Worm (Caenorhabditis elegans) whole organism, late embryonic: ENCODE data around the gene col-153.

Source experiments
- C08G9.2 ChIP-seq: sonication (generic microtip); optimal IDR thresholded peaks from 2 replicates; lab custom pipeline; 2016; ENCODE audit warnings: mild to moderate bottlenecking, missing genetic modification characterization, moderate library complexity, missing compliant biosample characterization
- C38D4.7 ChIP-seq: fragments of 200-800 bp; sonication (Bioruptor generic); optimal IDR thresholded peaks from 2 replicates; lab custom pipeline; 2018; ENCODE audit warnings: mild to moderate bottlenecking, missing genetic modification characterization, moderate library complexity, missing compliant biosample characterization
- F13H6.1 ChIP-seq: sonication (generic microtip); optimal IDR thresholded peaks from 2 replicates; lab custom pipeline; 2016; ENCODE audit warnings: missing genetic modification characterization, missing compliant biosample characterization
- K02D7.2 ChIP-seq: sonication (generic microtip); optimal IDR thresholded peaks from 2 replicates; lab custom pipeline; 2017; ENCODE audit warnings: mild to moderate bottlenecking, missing genetic modification characterization, missing compliant biosample characterization
- K09A11.1 ChIP-seq: sonication (generic microtip); optimal IDR thresholded peaks from 2 replicates; lab custom pipeline; 2017; ENCODE audit warnings: antibody characterized with exemption, mild to moderate bottlenecking, missing genetic modification characterization, missing compliant biosample characterization; ENCODE audit not compliant: insufficient read depth
- Y22D7AL.16 ChIP-seq: sonication (generic microtip); optimal IDR thresholded peaks from 2 replicates; lab custom pipeline; 2016; ENCODE audit warnings: missing genetic modification characterization, missing compliant biosample characterization
- ama-1 ChIP-seq: fragments of 150-350 bp; optimal IDR thresholded peaks from 2 replicates; lab custom pipeline; 2014
- ceh-19 ChIP-seq: fragments of 200-800 bp; sonication (Bioruptor generic); optimal IDR thresholded peaks from 2 replicates; lab custom pipeline; 2018; ENCODE audit warnings: mild to moderate bottlenecking, missing genetic modification characterization, missing compliant biosample characterization
- ceh-22 ChIP-seq: sonication (generic microtip); optimal IDR thresholded peaks from 2 replicates; lab custom pipeline; 2017; ENCODE audit warnings: missing biosample characterization, missing genetic modification characterization
- ceh-30 ChIP-seq: fragments of 150-350 bp; optimal IDR thresholded peaks from 2 replicates; lab custom pipeline; 2014; ENCODE audit warnings: missing biosample characterization, missing genetic modification characterization
- ceh-48 ChIP-seq: sonication (generic microtip); optimal IDR thresholded peaks from 2 replicates; lab custom pipeline; 2016; ENCODE audit warnings: missing genetic modification characterization, inconsistent platforms, missing compliant biosample characterization
- ceh-6 ChIP-seq: fragments of 200-800 bp; sonication (Bioruptor generic); optimal IDR thresholded peaks from 2 replicates; lab custom pipeline; 2018; ENCODE audit warnings: mild to moderate bottlenecking, missing genetic modification characterization, missing compliant biosample characterization
- che-1 ChIP-seq: sonication (generic microtip); optimal IDR thresholded peaks from 2 replicates; lab custom pipeline; 2016; ENCODE audit warnings: mild to moderate bottlenecking, missing genetic modification characterization, missing compliant biosample characterization
- dve-1 ChIP-seq: sonication (generic microtip); optimal IDR thresholded peaks from 2 replicates; lab custom pipeline; 2017; ENCODE audit warnings: antibody characterized with exemption, mild to moderate bottlenecking, missing genetic modification characterization, missing compliant biosample characterization
- eyg-1 ChIP-seq: sonication (generic microtip); optimal IDR thresholded peaks from 2 replicates; lab custom pipeline; 2016; ENCODE audit warnings: missing genotype, missing genetic modification characterization, missing compliant biosample characterization
- fax-1 ChIP-seq: sonication (generic microtip); optimal IDR thresholded peaks from 2 replicates; lab custom pipeline; 2016; ENCODE audit warnings: missing genotype, missing genetic modification characterization, missing compliant biosample characterization
- fkh-6 ChIP-seq: sonication (generic microtip); optimal IDR thresholded peaks from 2 replicates; lab custom pipeline; 2016; ENCODE audit warnings: missing genetic modification characterization, missing compliant biosample characterization
- hlh-8 ChIP-seq: sonication (generic microtip); optimal IDR thresholded peaks from 2 replicates; lab custom pipeline; 2016; ENCODE audit warnings: missing genotype, missing genetic modification characterization, missing compliant biosample characterization
- lin-11 ChIP-seq: fragments of 200-800 bp; sonication (Bioruptor generic); optimal IDR thresholded peaks from 2 replicates; lab custom pipeline; 2018; ENCODE audit warnings: mild to moderate bottlenecking, missing genetic modification characterization, missing compliant biosample characterization
- mec-3 ChIP-seq: sonication (generic microtip); optimal IDR thresholded peaks from 2 replicates; lab custom pipeline; 2016; ENCODE audit warnings: borderline replicate concordance, missing genetic modification characterization, missing compliant biosample characterization
- nhr-11 ChIP-seq: fragments of 150-350 bp; optimal IDR thresholded peaks from 2 replicates; lab custom pipeline; 2014; ENCODE audit warnings: missing biosample characterization, missing genetic modification characterization
- nhr-232 ChIP-seq: sonication (generic microtip); optimal IDR thresholded peaks from 2 replicates; lab custom pipeline; 2016; ENCODE audit warnings: missing genetic modification characterization, missing compliant biosample characterization
- pag-3 ChIP-seq: sonication (generic microtip); optimal IDR thresholded peaks from 2 replicates; lab custom pipeline; 2016; ENCODE audit warnings: missing compliant biosample characterization, missing genetic modification characterization, borderline replicate concordance
- pha-4 ChIP-seq: fragments of 150-350 bp; optimal IDR thresholded peaks from 2 replicates; lab custom pipeline; 2018; ENCODE audit warnings: missing biosample characterization, missing genetic modification reagents, missing genetic modification characterization
- pqm-1 ChIP-seq: sonication (generic microtip); optimal IDR thresholded peaks from 2 replicates; lab custom pipeline; 2016; ENCODE audit warnings: missing genetic modification characterization, missing compliant biosample characterization
- pros-1 ChIP-seq: fragments of 150-350 bp; optimal IDR thresholded peaks from 2 replicates; lab custom pipeline; 2014; ENCODE audit warnings: missing biosample characterization, missing genetic modification reagents, missing genetic modification characterization
- sox-2 ChIP-seq: fragments of 200-800 bp; sonication (Bioruptor generic); IDR thresholded peaks from 2 replicates; pipeline ENCODE4 v1.3.6; 2022; ENCODE audit warnings: missing genetic modification reagents, missing genetic modification characterization, missing compliant biosample characterization
- sox-4 ChIP-seq: sonication (generic microtip); optimal IDR thresholded peaks from 2 replicates; lab custom pipeline; 2017; ENCODE audit warnings: mild to moderate bottlenecking, missing genetic modification characterization, inconsistent platforms, missing compliant biosample characterization
- syd-9 ChIP-seq: sonication (generic microtip); optimal IDR thresholded peaks from 2 replicates; lab custom pipeline; 2016; ENCODE audit warnings: mild to moderate bottlenecking, missing genetic modification characterization, moderate library complexity, missing compliant biosample characterization
- tbx-2 ChIP-seq: sonication (generic microtip); optimal IDR thresholded peaks from 2 replicates; lab custom pipeline; 2016; ENCODE audit warnings: missing genetic modification characterization, missing compliant biosample characterization
- tbx-7 ChIP-seq: sonication (generic microtip); optimal IDR thresholded peaks from 2 replicates; lab custom pipeline; 2016; ENCODE audit warnings: missing genotype, missing genetic modification characterization, missing compliant biosample characterization
- unc-3 ChIP-seq, 2 experiments: fragments of 200-800 bp in 1 of 2; sonication (Bioruptor generic) in 1 of 2; sonication (generic microtip) in 1 of 2; conservative IDR thresholded peaks in 1 of 2; optimal IDR thresholded peaks in 1 of 2; 2 replicates each; pipeline versions ENCODE4 v1.3.6 to Lab custom; 2016 to 2022; ENCODE audit warnings: missing compliant biosample characterization in 2 of 2, missing genetic modification characterization in 2 of 2, missing genetic modification reagents in 1 of 2
- unc-55 ChIP-seq: sonication (generic microtip); optimal IDR thresholded peaks from 2 replicates; lab custom pipeline; 2017; ENCODE audit warnings: missing biosample characterization, missing genetic modification reagents, missing genetic modification characterization
- unc-86 ChIP-seq: sonication (generic microtip); optimal IDR thresholded peaks from 2 replicates; lab custom pipeline; 2016; ENCODE audit warnings: missing genetic modification characterization, missing compliant biosample characterization
- zip-5 ChIP-seq: sonication (generic microtip); optimal IDR thresholded peaks from 2 replicates; lab custom pipeline; 2016; ENCODE audit warnings: missing genetic modification characterization, missing compliant biosample characterization
- ztf-16 ChIP-seq: sonication (generic microtip); optimal IDR thresholded peaks from 2 replicates; lab custom pipeline; 2017; ENCODE audit warnings: missing genetic modification characterization, missing compliant biosample characterization

Gene col-153

DNA sequence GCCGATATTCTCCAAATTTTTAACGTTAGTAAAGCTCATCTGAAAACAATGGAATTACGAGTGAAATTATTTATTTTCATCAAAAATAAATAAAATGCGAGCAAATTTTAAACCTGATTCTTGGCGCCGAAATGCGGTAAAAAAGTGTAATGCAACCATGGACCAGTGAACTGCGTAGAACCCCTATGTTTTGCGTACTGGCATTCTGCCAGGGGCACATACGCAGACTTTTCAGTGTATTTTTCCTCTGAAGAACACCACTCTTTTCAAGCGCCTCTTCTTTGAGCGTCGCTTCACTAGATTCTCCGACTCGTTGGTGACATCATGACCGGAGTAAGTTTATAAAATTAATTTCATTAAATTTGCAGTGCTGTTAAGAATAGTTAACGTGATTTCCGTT, 15.9 kb downstream of the col-153 start, which contains the start of the genes ctf-4 and eef-1G (continued):
- TF ChIP-seq pag-3 (tag; lab: Kevin White, UChicago) (no peak), tbx-2 (tag; lab: Kevin White, UChicago) (peak; percentile 72), F13H6.1 (tag; lab: Kevin White, UChicago) (no peak), che-1 (tag; lab: Kevin White, UChicago) (no peak), C08G9.2 (tag; lab: Kevin White, UChicago) (no peak), ceh-30 (no peak), fax-1 (tag; lab: Kevin White, UChicago) (no peak), ztf-16 (tag; lab: Kevin White, UChicago) (no peak), nhr-11 (tag; lab: Kevin White, UChicago) (no peak), ceh-19 (GFP tag; lab: Kevin White, UChicago) (no peak), eyg-1 (tag; lab: Kevin White, UChicago) (no peak), unc-55 (GFP tag; lab: Kevin White, UChicago) (peak; percentile 85), unc-3 (GFP tag; conservative IDR thresholded peaks at IDR 0.05; lab: Robert Waterston, UW) (no peak), unc-3 (tag; optimal IDR thresholded peaks at IDR 0.05; lab: Kevin White, UChicago) (no peak), tbx-7 (tag; lab: Kevin White, UChicago) (no peak), ceh-48 (tag; lab: Kevin White, UChicago) (no peak), Y22D7AL.16 (no peak), sox-4 (tag; lab: Kevin White, UChicago) (no peak), C38D4.7 (GFP tag; lab: Kevin White, UChicago) (no peak), K02D7.2 (no peak)

DNA sequence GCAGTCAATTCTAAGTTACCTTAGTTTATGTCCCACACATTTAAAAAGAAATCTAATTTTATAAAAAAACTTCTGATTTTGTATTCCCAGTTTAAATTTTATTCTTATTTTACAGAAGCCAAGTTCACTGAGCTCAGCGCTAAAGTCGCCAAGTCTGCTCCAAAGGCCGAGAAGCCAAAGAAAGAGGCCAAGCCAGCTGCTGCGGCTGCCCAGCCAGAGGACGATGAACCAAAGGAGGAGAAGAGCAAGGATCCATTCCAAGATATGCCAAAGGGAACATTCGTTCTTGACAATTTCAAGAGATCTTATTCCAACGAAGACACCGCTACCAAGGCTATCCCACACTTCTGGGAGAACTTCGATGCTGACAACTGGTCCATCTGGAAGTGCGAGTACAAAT, 17.3 kb downstream of the col-153 start:
- no peak for TF ChIP-seq pha-4 (tag; lab: Kevin White, UChicago)
- no peak for TF ChIP-seq dve-1
- TF ChIP-seq syd-9 = no peak
- TF ChIP-seq eyg-1 (tag; lab: Kevin White, UChicago) = no peak
- no peak for TF ChIP-seq ztf-16 (tag; lab: Kevin White, UChicago)
- no peak for TF ChIP-seq pag-3 (tag; lab: Kevin White, UChicago)
- TF ChIP-seq K02D7.2 = no peak
- TF ChIP-seq fkh-6 = no peak
- TF ChIP-seq F13H6.1 (tag; lab: Kevin White, UChicago) = no peak
- no peak for TF ChIP-seq ama-1 (lab: Kevin White, UChicago)
- no peak for TF ChIP-seq unc-86 (tag; lab: Kevin White, UChicago)
- no peak for TF ChIP-seq ceh-22 (tag; lab: Kevin White, UChicago)
- TF ChIP-seq nhr-232 (tag; lab: Kevin White, UChicago) = no peak
- TF ChIP-seq K09A11.1 (tag; lab: Kevin White, UChicago) = no peak
- TF ChIP-seq ceh-6 = no peak

DNA sequence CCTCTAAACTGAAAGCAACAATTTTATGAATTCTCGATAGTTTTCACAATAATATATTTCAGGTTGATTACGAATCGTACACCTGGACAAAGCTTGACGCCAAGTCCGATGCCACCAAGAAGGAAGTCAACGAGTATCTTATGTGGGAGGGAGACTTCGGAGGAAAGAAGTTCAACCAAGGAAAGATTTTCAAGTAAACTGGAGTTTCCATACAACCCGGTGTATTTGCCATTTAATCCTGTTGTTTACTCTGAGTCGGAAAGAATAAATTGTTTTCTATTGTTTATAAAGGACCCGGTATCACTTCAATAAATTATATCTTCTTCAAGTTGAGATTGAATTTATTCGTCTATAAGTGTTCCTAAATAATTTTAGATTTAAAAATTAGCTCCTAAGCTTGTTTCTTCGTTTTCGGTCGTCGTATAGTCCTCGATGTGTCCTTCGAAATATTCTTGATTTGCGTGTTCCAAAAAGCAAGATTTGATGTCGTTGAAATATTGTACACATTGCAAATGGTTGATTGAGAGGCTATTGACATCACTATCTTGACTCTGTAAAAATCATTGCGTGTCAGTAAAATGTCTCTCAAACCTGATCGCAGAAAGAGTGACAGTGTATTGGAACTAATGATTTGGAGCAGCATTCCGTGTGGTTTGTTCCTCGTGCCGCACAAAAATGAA, 18.1 kb downstream of the col-153 start:
- TF ChIP-seq pqm-1 = no peak
- TF ChIP-seq C08G9.2 (tag; lab: Kevin White, UChicago) = no peak
- no peak for TF ChIP-seq eyg-1 (tag; lab: Kevin White, UChicago)
- TF ChIP-seq F13H6.1 (tag; lab: Kevin White, UChicago) = no peak
- TF ChIP-seq zip-5 (tag; lab: Kevin White, UChicago) = no peak
- TF ChIP-seq fax-1 (tag; lab: Kevin White, UChicago) = no peak
- no peak for TF ChIP-seq ceh-30
- TF ChIP-seq ceh-6 = no peak
- TF ChIP-seq lin-11 = no peak
- no peak for TF ChIP-seq pros-1
- no peak for TF ChIP-seq K02D7.2
- TF ChIP-seq mec-3 (tag; lab: Kevin White, UChicago) = no peak
- TF ChIP-seq hlh-8 (tag; lab: Kevin White, UChicago) = no peak
- no peak for TF ChIP-seq sox-2 (GFP tag; lab: Robert Waterston, UW)
- TF ChIP-seq, all 69 proteins: peak for 0
